Fruit fly (Drosophila melanogaster) whole organism, pupa: ENCODE data around the gene CG5126.
A peak's percentile ranks its signal among the peaks of the same experiment; 100 is the strongest.

ENCODE experiments used
- CG10348 ChIP-seq: fragments of 200-800 bp; sonication (Bioruptor generic); IDR thresholded peaks from 2 replicates; pipeline ENCODE4 v1.3.6; 2022; ENCODE audit warnings: missing biosample characterization, missing genetic modification characterization
- CG12605 ChIP-seq: fragments of 200-800 bp; sonication (Bioruptor generic); IDR thresholded peaks from 2 replicates; pipeline ENCODE4 v1.3.6; 2022; ENCODE audit warnings: missing biosample characterization, missing genetic modification characterization
- CG13204 ChIP-seq: fragments of 200-800 bp; sonication (Bioruptor generic); optimal IDR thresholded peaks from 2 replicates; lab custom pipeline; 2018; ENCODE audit warnings: missing biosample characterization, mild to moderate bottlenecking, missing genetic modification characterization, moderate library complexity
- CG14655 ChIP-seq: fragments of 200-800 bp; sonication (Bioruptor generic); optimal IDR thresholded peaks from 3 replicates; lab custom pipeline; 2017; ENCODE audit warnings: mild to moderate bottlenecking, missing biosample characterization, missing genetic modification reagents, missing genetic modification characterization
- CG15710 ChIP-seq: fragments of 200-800 bp; sonication (Bioruptor generic); optimal IDR thresholded peaks from 2 replicates; lab custom pipeline; 2018; ENCODE audit warnings: missing biosample characterization, mild to moderate bottlenecking, missing genetic modification characterization, moderate library complexity
- CG17806 ChIP-seq: fragments of 200-800 bp; sonication (Bioruptor generic); optimal IDR thresholded peaks from 2 replicates; lab custom pipeline; 2018; ENCODE audit warnings: missing biosample characterization, mild to moderate bottlenecking, missing genetic modification characterization, moderate library complexity
- CG32121 ChIP-seq: fragments of 200-800 bp; sonication (Bioruptor generic); IDR thresholded peaks from 2 replicates; pipeline ENCODE4 v1.3.6; 2022; ENCODE audit warnings: missing biosample characterization, missing genetic modification characterization
- CG34367 ChIP-seq: fragments of 200-800 bp; sonication (Bioruptor generic); optimal IDR thresholded peaks from 2 replicates; lab custom pipeline; 2018; ENCODE audit warnings: missing biosample characterization, mild to moderate bottlenecking, missing genetic modification characterization
- CG4496 ChIP-seq: fragments of 200-800 bp; sonication (Bioruptor generic); IDR thresholded peaks from 3 replicates; pipeline ENCODE4 v1.3.6; 2022; ENCODE audit warnings: missing biosample characterization, missing genetic modification characterization
- CG8159 ChIP-seq: fragments of 200-800 bp; sonication (Bioruptor generic); optimal IDR thresholded peaks from 3 replicates; lab custom pipeline; 2018; ENCODE audit warnings: missing biosample characterization, mild to moderate bottlenecking, missing genetic modification characterization, moderate library complexity
- CG8301 ChIP-seq: fragments of 200-800 bp; sonication (Bioruptor generic); optimal IDR thresholded peaks from 2 replicates; lab custom pipeline; 2018; ENCODE audit warnings: missing biosample characterization, mild to moderate bottlenecking, missing genetic modification characterization
- CG9948 ChIP-seq: fragments of 200-800 bp; sonication (Bioruptor generic); optimal IDR thresholded peaks from 2 replicates; lab custom pipeline; 2018; ENCODE audit warnings: missing biosample characterization, mild to moderate bottlenecking, missing genetic modification characterization, moderate library complexity
- D1 ChIP-seq: fragments of 200-800 bp; sonication (Bioruptor generic); optimal IDR thresholded peaks from 2 replicates; lab custom pipeline; 2018; ENCODE audit warnings: missing biosample characterization, mild to moderate bottlenecking, missing genetic modification characterization, moderate library complexity
- EcR ChIP-seq: fragments of 200-800 bp; sonication (Bioruptor generic); optimal IDR thresholded peaks from 3 replicates; lab custom pipeline; 2019; ENCODE audit warnings: missing biosample characterization, missing genetic modification characterization, mild to moderate bottlenecking, moderate library complexity, missing genetic modification reagents
- Ets98B ChIP-seq: fragments of 200-800 bp; sonication (Bioruptor generic); IDR thresholded peaks from 2 replicates; pipeline ENCODE4 v1.3.6; 2022; ENCODE audit warnings: missing biosample characterization, missing genetic modification characterization
- Pif1A ChIP-seq: fragments of 200-800 bp; sonication (Bioruptor generic); optimal IDR thresholded peaks from 3 replicates; lab custom pipeline; 2016; ENCODE audit warnings: missing biosample characterization, missing genetic modification characterization
- Pif1B ChIP-seq: fragments of 200-800 bp; sonication (Bioruptor generic); optimal IDR thresholded peaks from 3 replicates; lab custom pipeline; 2016; ENCODE audit warnings: missing biosample characterization, missing genetic modification characterization
- Snoo ChIP-seq: fragments of 200-800 bp; sonication (Bioruptor generic); optimal IDR thresholded peaks from 3 replicates; lab custom pipeline; 2017; ENCODE audit warnings: missing biosample characterization, mild to moderate bottlenecking, missing genetic modification characterization, inconsistent platforms
- fd96Ca ChIP-seq: fragments of 200-800 bp; sonication (Bioruptor generic); IDR thresholded peaks from 3 replicates; pipeline ENCODE4 v1.3.6; 2022; ENCODE audit warnings: missing biosample characterization, missing genetic modification characterization
- gl ChIP-seq: fragments of 200-800 bp; sonication (Bioruptor generic); optimal IDR thresholded peaks from 2 replicates; lab custom pipeline; 2018; ENCODE audit warnings: missing biosample characterization, mild to moderate bottlenecking, missing genetic modification characterization
- rn ChIP-seq: fragments of 200-800 bp; sonication (Bioruptor generic); IDR thresholded peaks from 2 replicates; pipeline ENCODE4 v1.3.6; 2022; ENCODE audit warnings: missing biosample characterization, missing genetic modification characterization

CG5126 gene

DNA sequence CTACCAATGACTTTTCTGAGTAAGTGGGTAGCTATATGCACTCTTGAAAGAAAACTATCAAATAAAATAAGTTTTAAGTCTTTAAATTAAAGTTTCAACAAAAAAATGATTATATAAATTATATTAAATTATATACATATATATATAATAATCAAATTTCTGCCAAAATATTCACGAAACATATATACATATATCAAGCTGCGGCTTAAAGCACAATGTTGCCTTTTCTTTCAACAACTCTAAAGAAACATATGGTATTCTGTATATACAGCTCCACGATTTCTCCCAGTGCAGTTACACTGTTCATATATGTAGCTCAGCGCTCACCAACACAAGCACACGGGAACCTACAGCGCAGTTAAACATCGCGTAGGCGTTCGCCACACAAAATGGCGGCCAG is 48.3 kb downstream of the CG5126 start:
- no peak for TF ChIP-seq rn (GFP tag; lab: Robert Waterston, UW)
- TF ChIP-seq EcR = no peak
- TF ChIP-seq CG12605 (GFP tag; lab: Robert Waterston, UW) = no peak
- TF ChIP-seq CG13204 (GFP tag; lab: Kevin White, UChicago) = no peak
- TF ChIP-seq CG34367 (tag; lab: Kevin White, UChicago) = no peak
- TF ChIP-seq Ets98B = no peak
- no peak for TF ChIP-seq CG10348
- peak; percentile 29 for TF ChIP-seq CG9948 (tag; lab: Kevin White, UChicago)
- no peak for TF ChIP-seq CG17806 (tag; lab: Kevin White, UChicago)
- TF ChIP-seq D1 (tag; lab: Kevin White, UChicago) = no peak
- TF ChIP-seq fd96Ca (GFP tag; lab: Robert Waterston, UW) = no peak
- no peak for TF ChIP-seq gl (tag; lab: Kevin White, UChicago)
- TF ChIP-seq Pif1A (GFP tag; lab: Kevin White, UChicago) = no peak
- no peak for TF ChIP-seq Snoo
- TF ChIP-seq CG8301 (tag; lab: Kevin White, UChicago) = no peak
- TF ChIP-seq Pif1B = no peak
- no peak for TF ChIP-seq CG4496
- TF ChIP-seq CG15710 (tag; lab: Kevin White, UChicago) = peak; percentile 25
- peak; percentile 36 for TF ChIP-seq CG8159 (tag; lab: Kevin White, UChicago)
- no peak for TF ChIP-seq CG32121
- TF ChIP-seq CG14655 (GFP tag; lab: Kevin White, UChicago) = peak; percentile 29

DNA sequence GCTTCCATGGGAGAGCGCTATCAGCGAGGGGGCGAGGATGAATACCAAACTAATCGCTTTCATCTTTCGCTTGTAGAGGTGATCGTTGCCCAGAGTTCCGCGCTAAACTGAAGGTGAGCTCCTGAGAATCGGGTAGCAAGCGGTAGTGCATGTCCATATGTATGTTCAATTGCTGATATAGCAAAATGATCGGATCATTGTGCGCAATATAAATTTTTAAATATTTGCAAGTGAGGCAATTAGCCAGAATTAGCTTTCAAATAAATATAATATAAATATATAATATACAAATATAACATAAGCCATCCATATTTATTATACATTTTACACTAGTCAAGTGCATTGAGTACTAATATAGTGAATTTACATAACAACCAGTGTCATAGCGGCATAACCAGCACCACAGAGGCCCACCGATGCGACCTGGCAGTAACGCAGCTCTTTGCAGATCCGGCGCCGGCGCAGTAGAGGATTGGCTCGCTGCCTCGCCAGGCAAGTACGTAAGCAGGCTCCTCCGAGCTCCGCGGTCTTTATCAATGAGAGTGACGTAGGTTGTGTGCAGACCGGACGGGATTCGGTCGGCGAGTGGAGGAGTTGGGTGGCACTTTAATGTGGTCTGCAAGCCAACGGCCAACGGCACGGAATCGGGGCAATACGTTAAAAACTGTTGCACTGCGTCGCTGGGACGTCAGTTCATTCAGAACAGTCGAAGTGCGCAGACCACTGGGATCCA is 49.6 kb downstream of the CG5126 start, which contains the start of the genes Iris and CG4577:
Gene Iris, minus strand, starts transcription at position 88 of the 733 bp plus-strand sequence.
Gene CG4577, plus strand, starts transcription at position 683 of the 733 bp plus-strand sequence.
- no peak for TF ChIP-seq CG4496
- no peak for TF ChIP-seq CG8159 (tag; lab: Kevin White, UChicago)
- TF ChIP-seq fd96Ca (GFP tag; lab: Robert Waterston, UW) = no peak
- TF ChIP-seq CG13204 (GFP tag; lab: Kevin White, UChicago) = peak; percentile 23
- no peak for TF ChIP-seq CG9948 (tag; lab: Kevin White, UChicago)
- no peak for TF ChIP-seq CG10348
- TF ChIP-seq gl (tag; lab: Kevin White, UChicago) = no peak
- TF ChIP-seq Pif1B = no peak
- TF ChIP-seq CG17806 (tag; lab: Kevin White, UChicago) = peak; percentile 2
- no peak for TF ChIP-seq CG8301 (tag; lab: Kevin White, UChicago)
- TF ChIP-seq CG34367 (tag; lab: Kevin White, UChicago) = no peak
